Worm (Caenorhabditis elegans) whole organism, mixed stage, embryonic: ENCODE measurements around the gene C03B8.3.

ENCODE experiments used
- nhr-12 ChIP-seq: fragments of 150-350 bp; optimal IDR thresholded peaks from 2 replicates; lab custom pipeline; 2014; ENCODE audit warnings: missing biosample characterization, missing genetic modification characterization
- ztf-11 ChIP-seq: fragments of 150-350 bp; optimal IDR thresholded peaks from 2 replicates; lab custom pipeline; 2014; ENCODE audit warnings: missing biosample characterization, missing genetic modification characterization

DNA sequence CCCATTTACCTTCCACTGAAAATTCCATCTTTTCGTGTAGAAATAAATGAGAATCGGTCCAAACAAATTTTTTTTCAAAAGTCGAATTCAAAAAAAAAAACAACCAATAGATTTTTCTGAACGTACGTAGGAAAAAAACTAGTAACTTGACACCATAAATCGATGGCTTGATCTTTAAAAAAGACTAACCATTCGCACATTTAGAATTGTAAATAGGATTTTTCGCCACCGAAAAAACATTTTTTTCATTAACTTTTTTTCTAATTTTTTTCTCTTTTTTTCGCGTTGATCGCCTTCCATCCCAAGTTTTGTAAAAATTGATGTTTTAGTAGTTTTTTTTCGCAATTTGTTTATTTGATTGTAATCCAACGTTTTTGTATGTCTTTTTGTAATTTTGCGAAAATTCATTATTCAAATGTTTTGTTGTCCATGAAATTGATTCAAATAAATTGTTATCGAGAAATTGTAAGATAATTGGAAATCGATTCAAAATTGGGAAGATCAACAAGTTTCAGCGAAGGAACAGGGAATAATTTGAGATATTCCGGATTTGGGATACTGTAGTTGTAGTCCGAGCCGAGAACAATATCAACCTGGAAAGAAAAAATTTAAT is 25.6 kb downstream of the C03B8.3 start:
- no peak for TF ChIP-seq ztf-11 (tag; lab: Kevin White, UChicago)
- no peak for TF ChIP-seq nhr-12 (tag; lab: Kevin White, UChicago)
